Worm (Caenorhabditis elegans): ENCODE data around the gene C44B7.11.

ce11 chrII:6893589-6894245 lies 3.6 kb downstream of the C44B7.11 start, which contains the start of gene adal-1:
- TF ChIP-seq unc-86 (tag; optimal IDR thresholded peaks at IDR 0.05) (no peak), hpl-2 (GFP tag; optimal IDR thresholded peaks at IDR 0.05) (no peak), snpc-4 (tag; optimal IDR thresholded peaks at IDR 0.05) (no peak), mef-2 (tag; optimal IDR thresholded peaks at IDR 0.05) (no peak), pqm-1 (tag; optimal IDR thresholded peaks at IDR 0.05) (no peak), blmp-1 (tag; optimal IDR thresholded peaks at IDR 0.05) (peak; percentile 43), tbx-2 (tag; optimal IDR thresholded peaks at IDR 0.05) (no peak), isw-1 (GFP tag; IDR thresholded peaks at IDR 0.05) (no peak), nhr-77 (tag; optimal IDR thresholded peaks at IDR 0.05) (no peak), nhr-11 (tag; optimal IDR thresholded peaks at IDR 0.05) (no peak)
